Worm (Caenorhabditis elegans): ENCODE data around the gene sri-63.

- TF ChIP-seq klf-2 (GFP tag; conservative IDR thresholded peaks at IDR 0.05), result no peak
- no peak for TF ChIP-seq ztf-23 (GFP tag; IDR thresholded peaks at IDR 0.05)
These were observed at the start of gene sri-63 for ce11 chrII:3287073-3287472.
